Fruit fly (Drosophila melanogaster) whole organism, prepupa: Measurements from ENCODE around the gene CG18081.

Experiments used
- CG10631 ChIP-seq: fragments of 200-800 bp; sonication (Bioruptor generic); optimal IDR thresholded peaks from 2 replicates; lab custom pipeline; 2016; ENCODE audit warnings: missing biosample characterization, missing genetic modification characterization
- CG10669 ChIP-seq: fragments of 200-800 bp; sonication (Bioruptor generic); optimal IDR thresholded peaks from 3 replicates; lab custom pipeline; 2018; ENCODE audit warnings: missing biosample characterization, mild to moderate bottlenecking, missing genetic modification characterization, moderate library complexity
- CG11294 ChIP-seq: fragments of 200-800 bp; sonication (Bioruptor generic); IDR thresholded peaks from 2 replicates; pipeline ENCODE4 v1.3.6; 2022; ENCODE audit warnings: missing biosample characterization, missing genetic modification characterization
- CG11762 ChIP-seq: fragments of 200-800 bp; sonication (Bioruptor generic); optimal IDR thresholded peaks from 3 replicates; lab custom pipeline; 2016; ENCODE audit warnings: missing biosample characterization, missing genetic modification characterization; ENCODE audit not compliant: insufficient read depth
- CG15336 ChIP-seq: fragments of 200-800 bp; sonication (Bioruptor generic); IDR thresholded peaks from 2 replicates; pipeline ENCODE4 v1.3.6; 2022; ENCODE audit warnings: missing biosample characterization, missing genetic modification characterization
- CG16779 ChIP-seq: fragments of 200-800 bp; sonication (Bioruptor generic); optimal IDR thresholded peaks from 3 replicates; lab custom pipeline; 2017; ENCODE audit warnings: missing biosample characterization, mild to moderate bottlenecking, missing genetic modification characterization
- CG3032 ChIP-seq: fragments of 200-800 bp; optimal IDR thresholded peaks from 2 replicates; lab custom pipeline; 2019; ENCODE audit warnings: missing biosample characterization, mild to moderate bottlenecking, missing genetic modification characterization, moderate library complexity
- CG31627 ChIP-seq: fragments of 200-800 bp; sonication (Bioruptor generic); optimal IDR thresholded peaks from 3 replicates; lab custom pipeline; 2016; ENCODE audit warnings: missing biosample characterization, missing genetic modification characterization
- CG4318 ChIP-seq: fragments of 200-800 bp; sonication (Bioruptor generic); optimal IDR thresholded peaks from 3 replicates; lab custom pipeline; 2017; ENCODE audit warnings: missing biosample characterization, mild to moderate bottlenecking, missing genetic modification characterization
- CG6163 ChIP-seq: fragments of 200-800 bp; sonication (Bioruptor generic); IDR thresholded peaks from 3 replicates; pipeline ENCODE4 v1.3.6; 2022; ENCODE audit warnings: missing biosample characterization, missing genetic modification characterization
- CG6276 ChIP-seq: fragments of 200-800 bp; sonication (Bioruptor generic); optimal IDR thresholded peaks from 2 replicates; lab custom pipeline; 2017; ENCODE audit warnings: missing biosample characterization, mild to moderate bottlenecking, missing genetic modification characterization
- CG6808 ChIP-seq: fragments of 200-800 bp; sonication (Bioruptor generic); optimal IDR thresholded peaks from 3 replicates; lab custom pipeline; 2017; ENCODE audit warnings: missing biosample characterization, missing genetic modification characterization, mild to moderate bottlenecking, moderate library complexity, missing genetic modification reagents
- CG7368 ChIP-seq: fragments of 200-800 bp; sonication (Bioruptor generic); optimal IDR thresholded peaks from 3 replicates; lab custom pipeline; 2016; ENCODE audit warnings: missing biosample characterization, missing genetic modification characterization
- CG8319 ChIP-seq: fragments of 200-800 bp; sonication (Bioruptor generic); optimal IDR thresholded peaks from 3 replicates; lab custom pipeline; 2016; ENCODE audit warnings: missing biosample characterization, missing genetic modification characterization
- Eip75B ChIP-seq: fragments of 200-800 bp; sonication (Bioruptor generic); optimal IDR thresholded peaks from 3 replicates; lab custom pipeline; 2016; ENCODE audit warnings: missing biosample characterization, missing genetic modification characterization
- Eip78C ChIP-seq: fragments of 200-800 bp; sonication (Bioruptor generic); peaks from one replicate; lab custom pipeline; 2016; ENCODE audit warnings: missing biosample characterization, missing genetic modification characterization
- Ets96B ChIP-seq: fragments of 200-800 bp; optimal IDR thresholded peaks from 2 replicates; lab custom pipeline; 2019; ENCODE audit warnings: missing biosample characterization, mild to moderate bottlenecking, missing genetic modification characterization, moderate library complexity
- Hr39 ChIP-seq: fragments of 200-800 bp; sonication (Bioruptor generic); optimal IDR thresholded peaks from 2 replicates; lab custom pipeline; 2016; ENCODE audit warnings: missing biosample characterization, missing genetic modification characterization
- Hr4 ChIP-seq: fragments of 200-800 bp; sonication (Bioruptor generic); optimal IDR thresholded peaks from 3 replicates; lab custom pipeline; 2016; ENCODE audit warnings: missing biosample characterization, missing genetic modification characterization
- Lpt ChIP-seq: fragments of 200-800 bp; sonication (Bioruptor generic); optimal IDR thresholded peaks from 3 replicates; lab custom pipeline; 2016; ENCODE audit warnings: missing biosample characterization, missing genetic modification characterization
- Met ChIP-seq: fragments of 200-800 bp; sonication (Bioruptor generic); optimal IDR thresholded peaks from 3 replicates; lab custom pipeline; 2016; ENCODE audit warnings: missing biosample characterization, missing genetic modification characterization
- Smox ChIP-seq: fragments of 200-800 bp; sonication (Bioruptor generic); optimal IDR thresholded peaks from 3 replicates; lab custom pipeline; 2016; ENCODE audit warnings: missing biosample characterization, missing genetic modification characterization
- Sox102F ChIP-seq: fragments of 200-800 bp; sonication (Bioruptor generic); optimal IDR thresholded peaks from 2 replicates; lab custom pipeline; 2016; ENCODE audit warnings: missing biosample characterization, mild to moderate bottlenecking, missing genetic modification characterization
- Sox14 ChIP-seq: fragments of 200-800 bp; sonication (Bioruptor generic); optimal IDR thresholded peaks from 3 replicates; lab custom pipeline; 2016; ENCODE audit warnings: missing biosample characterization, missing genetic modification characterization
- achi ChIP-seq: fragments of 200-800 bp; sonication (Bioruptor generic); optimal IDR thresholded peaks from 3 replicates; lab custom pipeline; 2016; ENCODE audit warnings: missing biosample characterization, missing genetic modification characterization
- acj6 ChIP-seq: fragments of 200-800 bp; sonication (Bioruptor generic); optimal IDR thresholded peaks from 3 replicates; lab custom pipeline; 2016; ENCODE audit warnings: missing biosample characterization, missing genetic modification characterization
- fd59A ChIP-seq: fragments of 200-800 bp; sonication (Bioruptor generic); optimal IDR thresholded peaks from 2 replicates; lab custom pipeline; 2017; ENCODE audit warnings: missing biosample characterization, mild to moderate bottlenecking, missing genetic modification characterization, missing genetic modification reagents
- fd85E ChIP-seq: fragments of 200-800 bp; sonication (Bioruptor generic); optimal IDR thresholded peaks from 3 replicates; lab custom pipeline; 2016; ENCODE audit warnings: missing biosample characterization, missing genetic modification characterization
- lz ChIP-seq: fragments of 200-800 bp; sonication (Bioruptor generic); optimal IDR thresholded peaks from 3 replicates; lab custom pipeline; 2016; ENCODE audit warnings: missing biosample characterization, missing genetic modification characterization
- net ChIP-seq: fragments of 200-800 bp; sonication (Bioruptor generic); optimal IDR thresholded peaks from 3 replicates; lab custom pipeline; 2016; ENCODE audit warnings: missing biosample characterization, missing genetic modification characterization
- pdm3 ChIP-seq: fragments of 200-800 bp; sonication (Bioruptor generic); optimal IDR thresholded peaks from 3 replicates; lab custom pipeline; 2016; ENCODE audit warnings: missing biosample characterization, missing genetic modification characterization
- spab ChIP-seq: fragments of 200-800 bp; sonication (Bioruptor generic); optimal IDR thresholded peaks from 2 replicates; lab custom pipeline; 2017; ENCODE audit warnings: missing biosample characterization, mild to moderate bottlenecking, missing genetic modification characterization, missing genetic modification reagents
- ss ChIP-seq, 2 experiments: fragments of 200-800 bp; sonication (Bioruptor generic); optimal IDR thresholded peaks; 2 replicates in 1 of 2; 3 replicates in 1 of 2; lab custom pipeline; 2017 to 2018; ENCODE audit warnings: mild to moderate bottlenecking in 2 of 2, missing biosample characterization in 2 of 2, missing genetic modification characterization in 2 of 2, moderate library complexity in 1 of 2
- svp ChIP-seq: fragments of 200-800 bp; sonication (Bioruptor generic); peaks from one replicate; lab custom pipeline; 2016; ENCODE audit warnings: missing biosample characterization, missing genetic modification characterization
- topi ChIP-seq: fragments of 200-800 bp; sonication (Bioruptor generic); optimal IDR thresholded peaks from 3 replicates; lab custom pipeline; 2016; ENCODE audit warnings: missing biosample characterization, missing genetic modification characterization
- vri ChIP-seq: fragments of 200-800 bp; sonication (Bioruptor generic); optimal IDR thresholded peaks from 3 replicates; lab custom pipeline; 2016; ENCODE audit warnings: missing biosample characterization, mild to moderate bottlenecking, missing genetic modification characterization

CG18081 gene

DNA sequence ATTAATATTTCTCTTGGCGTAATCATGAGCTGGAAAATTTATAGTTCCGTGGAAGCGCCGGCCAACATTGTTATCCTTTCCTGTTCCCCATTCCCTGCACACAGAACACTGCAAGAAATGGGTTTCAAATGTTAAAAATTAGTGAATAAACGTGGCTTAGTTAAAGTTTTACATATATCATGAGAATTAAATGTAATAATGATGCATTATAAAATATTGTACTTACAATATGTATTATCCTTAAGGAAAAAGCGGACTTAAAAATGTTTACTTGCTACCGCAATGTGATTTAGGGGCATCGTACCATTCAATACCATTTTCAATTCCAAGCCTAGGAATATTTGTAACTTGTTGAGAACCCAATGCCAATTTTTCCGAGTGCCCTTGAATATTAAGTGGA, 32.5 kb downstream of the CG18081 start:
- TF ChIP-seq CG11762 (no peak), CG11294 (no peak), Smox (GFP tag; lab: Kevin White, UChicago) (no peak), lz (GFP tag; lab: Kevin White, UChicago) (no peak), fd85E (no peak), CG31627 (GFP tag; lab: Kevin White, UChicago) (no peak), CG3032 (tag; lab: Kevin White, UChicago) (no peak), Lpt (GFP tag; lab: Kevin White, UChicago) (no peak), CG16779 (tag; lab: Kevin White, UChicago) (no peak), CG7368 (no peak), Met (GFP tag; lab: Kevin White, UChicago) (no peak), CG4318 (no peak), topi (GFP tag; lab: Kevin White, UChicago) (no peak), Hr4 (GFP tag; lab: Kevin White, UChicago) (no peak), CG6276 (no peak), pdm3 (GFP tag; lab: Kevin White, UChicago) (no peak), achi (GFP tag; lab: Kevin White, UChicago) (no peak), Hr39 (no peak), net (GFP tag; lab: Kevin White, UChicago) (no peak), Sox102F (GFP tag; lab: Kevin White, UChicago) (no peak)

DNA sequence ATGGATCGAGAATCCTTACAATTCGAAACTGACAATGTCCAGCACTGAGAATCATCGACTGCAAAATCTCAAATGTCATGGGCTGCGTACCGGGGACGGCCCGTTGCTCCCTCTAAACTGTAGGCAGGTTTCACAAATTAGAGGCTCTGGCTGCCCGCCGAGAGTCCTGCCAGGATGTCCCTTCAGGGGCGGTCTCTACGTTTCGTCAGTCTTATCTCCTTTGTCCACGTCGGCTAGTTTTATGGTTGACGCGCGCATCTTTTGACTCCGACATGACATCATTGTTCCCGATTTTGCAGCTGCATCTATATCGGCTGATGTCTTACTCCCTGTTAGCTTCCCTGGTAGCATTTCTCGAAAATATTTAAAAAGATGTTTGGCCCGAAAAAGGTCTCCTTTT, 33.1 kb downstream of the CG18081 start:
- TF ChIP-seq topi (GFP tag; lab: Kevin White, UChicago) = no peak
- TF ChIP-seq Ets96B (tag; lab: Kevin White, UChicago) = no peak
- no peak for TF ChIP-seq CG10669 (GFP tag; lab: Kevin White, UChicago)
- TF ChIP-seq Hr39 = no peak
- no peak for TF ChIP-seq svp (GFP tag; lab: Kevin White, UChicago)
- no peak for TF ChIP-seq spab (GFP tag; lab: Kevin White, UChicago)
- no peak for TF ChIP-seq ss (GFP tag; optimal IDR thresholded peaks at IDR 0.05; lab: Kevin White, UChicago)
- no peak for TF ChIP-seq CG15336 (GFP tag; lab: Robert Waterston, UW)
- TF ChIP-seq Met (GFP tag; lab: Kevin White, UChicago) = no peak
- no peak for TF ChIP-seq CG11762
- TF ChIP-seq Sox14 (GFP tag; lab: Kevin White, UChicago) = no peak
- TF ChIP-seq vri (GFP tag; lab: Kevin White, UChicago) = no peak
- TF ChIP-seq CG6163 (GFP tag; lab: Robert Waterston, UW) = no peak

DNA sequence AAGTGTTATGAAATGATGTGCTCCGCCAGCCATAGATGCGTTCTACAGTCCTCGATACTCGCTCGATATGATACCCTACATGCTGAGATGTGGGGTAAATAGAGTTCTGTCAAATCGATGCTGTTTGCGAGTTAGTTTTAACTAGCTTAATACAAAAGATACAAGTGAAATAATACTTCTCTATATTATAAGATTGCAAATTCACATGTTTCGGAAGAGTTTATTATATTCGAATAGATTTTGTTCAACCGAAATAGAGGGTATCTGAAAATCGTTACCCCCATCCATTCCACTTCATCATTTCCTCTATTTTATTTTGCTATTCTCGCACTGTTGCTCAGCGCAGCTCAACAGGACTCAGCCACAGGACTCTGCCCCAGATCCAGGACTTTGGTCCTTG, 40.9 kb downstream of the CG18081 start:
- TF ChIP-seq Smox (GFP tag; lab: Kevin White, UChicago) = no peak
- no peak for TF ChIP-seq ss (GFP tag; optimal IDR thresholded peaks at IDR 0.05; lab: Kevin White, UChicago)
- TF ChIP-seq CG31627 (GFP tag; lab: Kevin White, UChicago) = no peak
- no peak for TF ChIP-seq pdm3 (GFP tag; lab: Kevin White, UChicago)

DNA sequence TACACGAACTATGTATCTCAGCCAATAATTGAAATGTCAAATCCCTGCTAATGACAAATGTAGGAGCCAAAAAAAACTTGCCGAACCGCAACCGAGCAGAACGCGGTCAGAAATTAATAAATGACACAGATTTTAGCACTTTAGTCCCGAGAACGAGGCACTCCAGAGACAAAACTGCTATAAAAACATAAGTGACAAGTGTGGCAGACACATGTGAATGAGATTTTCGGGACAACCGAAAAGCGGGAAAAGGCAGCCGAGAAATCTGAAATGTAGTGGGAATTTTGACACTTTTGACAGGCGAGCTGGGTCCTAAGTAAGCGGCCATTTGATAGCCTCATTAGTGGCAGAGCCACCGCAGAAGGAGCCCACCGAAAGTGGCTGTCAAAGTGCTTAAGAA, 44.1 kb downstream of the CG18081 start:
- TF ChIP-seq CG11294 = no peak
- no peak for TF ChIP-seq acj6 (GFP tag; lab: Kevin White, UChicago)
- TF ChIP-seq Sox14 (GFP tag; lab: Kevin White, UChicago) = no peak
- no peak for TF ChIP-seq fd85E
- no peak for TF ChIP-seq Sox102F (GFP tag; lab: Kevin White, UChicago)
- TF ChIP-seq CG8319 = no peak

DNA sequence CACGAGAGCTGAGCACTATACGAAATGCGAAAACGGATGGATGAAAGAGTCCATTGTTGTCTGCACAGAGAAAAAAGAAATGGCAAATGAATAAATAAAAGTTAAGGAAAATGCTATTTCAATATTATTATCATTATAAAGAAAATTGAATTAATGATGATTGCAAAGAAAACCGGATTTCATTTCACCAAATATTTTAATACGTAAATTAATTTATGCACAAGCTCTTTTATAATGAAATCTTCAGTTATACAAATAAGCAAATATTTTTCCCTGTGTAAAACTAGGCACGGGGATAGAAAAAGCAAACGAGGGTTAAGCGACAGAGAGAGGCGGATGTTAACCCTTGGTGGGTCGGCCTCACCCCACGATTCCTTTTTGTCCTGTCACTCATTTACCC, 47.8 kb downstream of the CG18081 start:
- TF ChIP-seq achi (GFP tag; lab: Kevin White, UChicago) (peak; percentile 26), svp (GFP tag; lab: Kevin White, UChicago) (no peak), Eip75B (GFP tag; lab: Kevin White, UChicago) (no peak), CG6808 (GFP tag; lab: Kevin White, UChicago) (no peak), Eip78C (GFP tag; lab: Kevin White, UChicago) (peak; percentile 75), Ets96B (tag; lab: Kevin White, UChicago) (peak; percentile 7), CG4318 (no peak), CG10631 (peak; percentile 27), fd59A (GFP tag; lab: Kevin White, UChicago) (no peak)
